Fruit fly (Drosophila melanogaster): Measurements from ENCODE around the gene InR.

The InR gene

dm6 chr3R:21635975-21636678 is 17.0 kb upstream of the InR start (continued):
- TF ChIP-seq CG16779 (tag; optimal IDR thresholded peaks at IDR 0.05) (no peak), CG3032 (tag; optimal IDR thresholded peaks at IDR 0.05) (peak; percentile 29)

dm6 chr3R:21635181-21635580 is 16.1 kb upstream of the InR start:
- TF ChIP-seq CG34406 (GFP tag; optimal IDR thresholded peaks at IDR 0.05) (no peak), fkh (GFP tag; optimal IDR thresholded peaks at IDR 0.05) (peak; percentile 85), Eip78C (GFP tag) (peak; percentile 9)

dm6 chr3R:21634644-21635043 is 15.5 kb upstream of the InR start:
- no peak for TF ChIP-seq CG6854 (GFP tag; optimal IDR thresholded peaks at IDR 0.05)
- no peak for TF ChIP-seq pdm3 (GFP tag; optimal IDR thresholded peaks at IDR 0.05)
- peak; percentile 40 for TF ChIP-seq CG1621 (tag; optimal IDR thresholded peaks at IDR 0.05)
- peak; percentile 70 for TF ChIP-seq CG9139 (GFP tag; optimal IDR thresholded peaks at IDR 0.05)
- peak; percentile 62 for TF ChIP-seq spab (GFP tag; optimal IDR thresholded peaks at IDR 0.05)
- TF ChIP-seq Met (GFP tag; optimal IDR thresholded peaks at IDR 0.05): no peak
- no peak for TF ChIP-seq Eip78C (GFP tag)
- no peak for TF ChIP-seq Gug (GFP tag; IDR thresholded peaks at IDR 0.05)
- peak; percentile 79 to 81 for TF ChIP-seq ss (GFP tag; optimal IDR thresholded peaks at IDR 0.05)
- TF ChIP-seq CG6808 (GFP tag; optimal IDR thresholded peaks at IDR 0.05): peak; percentile 67
- no peak for TF ChIP-seq CG8319 (GFP tag; optimal IDR thresholded peaks at IDR 0.05)
- TF ChIP-seq Sox14 (GFP tag; optimal IDR thresholded peaks at IDR 0.05): no peak
- TF ChIP-seq salr (GFP tag; optimal IDR thresholded peaks at IDR 0.05): peak in 1 of 2 experiments; percentile 9
- no peak for TF ChIP-seq CG15336 (GFP tag; IDR thresholded peaks at IDR 0.05)
- TF ChIP-seq CG8119 (GFP tag; IDR thresholded peaks at IDR 0.05): peak; percentile 27; the same call in 1 of the 3 replicates
- no peak for TF ChIP-seq vri (GFP tag; optimal IDR thresholded peaks at IDR 0.05)
- TF ChIP-seq Hr39 (GFP tag; optimal IDR thresholded peaks at IDR 0.05): no peak
- no peak for TF ChIP-seq Eip75B (GFP tag; optimal IDR thresholded peaks at IDR 0.05)
- no peak; the same call in 2 of the 3 replicates for TF ChIP-seq CG6163 (GFP tag; IDR thresholded peaks at IDR 0.05)

- TF ChIP-seq CG16779 (tag; optimal IDR thresholded peaks at IDR 0.05): no peak
- TF ChIP-seq dsx (GFP tag; optimal IDR thresholded peaks at IDR 0.05; ENCODE audit: poor library complexity, severe bottlenecking): peak; percentile 96
- no peak for TF ChIP-seq cyc (GFP tag; optimal IDR thresholded peaks at IDR 0.05)
- no peak for TF ChIP-seq Gug (GFP tag; IDR thresholded peaks at IDR 0.05)
- TF ChIP-seq pdm3 (GFP tag; optimal IDR thresholded peaks at IDR 0.05): no peak
- TF ChIP-seq vri (GFP tag; optimal IDR thresholded peaks at IDR 0.05): peak; percentile 83
- TF ChIP-seq CG6792 (GFP tag; optimal IDR thresholded peaks at IDR 0.05): no peak
- TF ChIP-seq Blimp-1 (GFP tag; optimal IDR thresholded peaks at IDR 0.05): no peak
Measured at dm6 chr3R:21633781-21634102, 14.6 kb upstream of the InR start.

- TF ChIP-seq CG4318 (GFP tag; optimal IDR thresholded peaks at IDR 0.05) (peak; percentile 56), CG11902 (GFP tag; optimal IDR thresholded peaks at IDR 0.05) (no peak), CG8632 (GFP tag; optimal IDR thresholded peaks at IDR 0.05) (no peak), CG3032 (tag; optimal IDR thresholded peaks at IDR 0.05) (peak; percentile 59), net (GFP tag; optimal IDR thresholded peaks at IDR 0.05) (peak; percentile 4), CG34406 (GFP tag; optimal IDR thresholded peaks at IDR 0.05) (peak; percentile 37), cyc (GFP tag; optimal IDR thresholded peaks at IDR 0.05) (peak; percentile 7), Smox (GFP tag; optimal IDR thresholded peaks at IDR 0.05) (peak; percentile 54), lz (GFP tag; optimal IDR thresholded peaks at IDR 0.05) (peak; percentile 44), Sox102F (GFP tag; optimal IDR thresholded peaks at IDR 0.05) (peak; percentile 55), CG8119 (GFP tag; IDR thresholded peaks at IDR 0.05) (no peak), spab (GFP tag; optimal IDR thresholded peaks at IDR 0.05) (no peak), CG11762 (GFP tag; optimal IDR thresholded peaks at IDR 0.05; ENCODE audit: insufficient read depth) (peak; percentile 41), CG9139 (GFP tag; optimal IDR thresholded peaks at IDR 0.05) (peak; percentile 47), CG1621 (tag; optimal IDR thresholded peaks at IDR 0.05) (no peak), Sox14 (GFP tag; optimal IDR thresholded peaks at IDR 0.05) (peak; percentile 27), CG10631 (GFP tag; optimal IDR thresholded peaks at IDR 0.05) (peak; percentile 52), CG32006 (GFP tag; optimal IDR thresholded peaks at IDR 0.05) (peak; percentile 80), CG11294 (GFP tag; IDR thresholded peaks at IDR 0.05) (no peak), CG8319 (GFP tag; optimal IDR thresholded peaks at IDR 0.05) (no peak), CG6276 (GFP tag; optimal IDR thresholded peaks at IDR 0.05) (peak; percentile 1), acj6 (GFP tag; optimal IDR thresholded peaks at IDR 0.05) (peak; percentile 60), CG6163 (GFP tag; IDR thresholded peaks at IDR 0.05) (no peak)
Measured at dm6 chr3R:21632930-21633780, 14.0 kb upstream of the InR start.

Measured in whole organism, prepupa.